Worm (Caenorhabditis elegans) whole organism, young adult: Measurements from ENCODE around the gene pld-1.

ENCODE experiments used
- B0336.3 ChIP-seq: fragments of 200-800 bp; sonication (Bioruptor generic); IDR thresholded peaks from 2 replicates; pipeline ENCODE4 v1.3.6; 2022; ENCODE audit warnings: missing genetic modification characterization, missing compliant biosample characterization
- D2030.7 ChIP-seq: fragments of 200-800 bp; sonication (Bioruptor generic); IDR thresholded peaks from 2 replicates; pipeline ENCODE4 v1.3.6; 2022; ENCODE audit warnings: missing genetic modification reagents, missing genetic modification characterization, missing compliant biosample characterization
- F33H1.4 ChIP-seq: fragments of 200-800 bp; sonication (Bioruptor generic); IDR thresholded peaks from 2 replicates; pipeline ENCODE4 v1.3.6; 2022; ENCODE audit warnings: missing genetic modification reagents, missing genetic modification characterization, missing compliant biosample characterization
- F52B5.7 ChIP-seq: sonication (generic microtip); optimal IDR thresholded peaks from 2 replicates; lab custom pipeline; 2016; ENCODE audit warnings: mild to moderate bottlenecking, missing genetic modification characterization, missing compliant biosample characterization
- K11D2.4 ChIP-seq: fragments of 200-800 bp; sonication (Bioruptor generic); IDR thresholded peaks from 2 replicates; pipeline ENCODE4 v1.3.6; 2022; ENCODE audit warnings: missing genetic modification reagents, missing genetic modification characterization, missing compliant biosample characterization
- Y53G8AR.9 ChIP-seq: fragments of 200-800 bp; sonication (Bioruptor generic); conservative IDR thresholded peaks from 2 replicates; pipeline ENCODE4 v1.3.6; 2022; ENCODE audit warnings: missing genetic modification reagents, missing genetic modification characterization, missing compliant biosample characterization
- Y67H2A.10 ChIP-seq: fragments of 200-800 bp; sonication (Bioruptor generic); conservative IDR thresholded peaks from 2 replicates; pipeline ENCODE4 v1.3.6; 2022; ENCODE audit warnings: missing genetic modification reagents, missing genetic modification characterization, missing compliant biosample characterization
- akir-1 ChIP-seq: fragments of 200-800 bp; sonication (Bioruptor generic); optimal IDR thresholded peaks from 2 replicates; lab custom pipeline; 2018; ENCODE audit warnings: mild to moderate bottlenecking, missing genetic modification characterization, moderate library complexity, missing compliant biosample characterization
- atf-7 ChIP-seq: sonication (generic microtip); optimal IDR thresholded peaks from 2 replicates; lab custom pipeline; 2017; ENCODE audit warnings: mild to moderate bottlenecking, missing genetic modification characterization, missing compliant biosample characterization
- athp-1 ChIP-seq: sonication (generic microtip); optimal IDR thresholded peaks from 2 replicates; lab custom pipeline; 2017; ENCODE audit warnings: mild to moderate bottlenecking, missing genetic modification characterization, missing compliant biosample characterization
- attf-5 ChIP-seq: fragments of 200-800 bp; sonication (Bioruptor generic); optimal IDR thresholded peaks from 2 replicates; lab custom pipeline; 2018; ENCODE audit warnings: mild to moderate bottlenecking, missing genetic modification characterization, missing compliant biosample characterization
- attf-6 ChIP-seq: fragments of 200-800 bp; sonication (Bioruptor generic); IDR thresholded peaks from 2 replicates; pipeline ENCODE4 v1.3.6; 2022; ENCODE audit warnings: missing genetic modification reagents, missing genetic modification characterization, missing compliant biosample characterization
- bed-2 ChIP-seq: fragments of 200-800 bp; sonication (Bioruptor generic); IDR thresholded peaks from 2 replicates; pipeline ENCODE4 v1.3.6; 2022; ENCODE audit warnings: missing genetic modification reagents, missing genetic modification characterization, missing compliant biosample characterization
- ceh-100 ChIP-seq: fragments of 200-800 bp; sonication (Bioruptor generic); IDR thresholded peaks from 2 replicates; pipeline ENCODE4 v1.3.6; 2022; ENCODE audit warnings: missing genetic modification reagents, missing genetic modification characterization, missing compliant biosample characterization
- dpl-1 ChIP-seq: fragments of 150-350 bp; optimal IDR thresholded peaks from 2 replicates; lab custom pipeline; 2014; ENCODE audit warnings: missing biosample characterization, missing genetic modification reagents, missing genetic modification characterization
- egl-18 ChIP-seq: fragments of 200-800 bp; sonication (Bioruptor generic); IDR thresholded peaks from 2 replicates; pipeline ENCODE4 v1.3.6; 2022; ENCODE audit warnings: missing genetic modification reagents, missing genetic modification characterization, missing compliant biosample characterization
- egl-44 ChIP-seq: fragments of 200-800 bp; sonication (Bioruptor generic); IDR thresholded peaks from 2 replicates; pipeline ENCODE4 v1.3.6; 2022; ENCODE audit warnings: missing genetic modification reagents, missing genetic modification characterization, missing compliant biosample characterization
- ekl-4 ChIP-seq: fragments of 200-800 bp; sonication (Bioruptor generic); IDR thresholded peaks from 2 replicates; pipeline ENCODE4 v1.3.6; 2022; ENCODE audit warnings: missing genetic modification reagents, missing genetic modification characterization, missing compliant biosample characterization
- fkh-3 ChIP-seq: sonication (generic microtip); optimal IDR thresholded peaks from 2 replicates; lab custom pipeline; 2016; ENCODE audit warnings: mild to moderate bottlenecking, missing genetic modification characterization, missing compliant biosample characterization
- hmg-1.2 ChIP-seq: fragments of 200-800 bp; sonication (Bioruptor generic); IDR thresholded peaks from 2 replicates; pipeline ENCODE4 v1.3.6; 2022; ENCODE audit warnings: missing genetic modification reagents, missing genetic modification characterization, missing compliant biosample characterization
- hsf-1 ChIP-seq: fragments of 200-800 bp; sonication (Bioruptor generic); IDR thresholded peaks from 2 replicates; pipeline ENCODE4 v1.3.6; 2022; ENCODE audit warnings: missing genetic modification reagents, missing genetic modification characterization, missing compliant biosample characterization
- lag-1 ChIP-seq: fragments of 200-800 bp; sonication (Bioruptor generic); IDR thresholded peaks from 2 replicates; pipeline ENCODE4 v1.3.6; 2022; ENCODE audit warnings: missing genetic modification reagents, missing genetic modification characterization, missing compliant biosample characterization
- let-526 ChIP-seq: fragments of 200-800 bp; sonication (Bioruptor generic); IDR thresholded peaks from 2 replicates; pipeline ENCODE4 v1.3.6; 2022; ENCODE audit warnings: missing genetic modification reagents, missing genetic modification characterization, missing compliant biosample characterization
- let-607 ChIP-seq, 2 experiments: fragments of 200-800 bp in 1 of 2; sonication (Bioruptor generic) in 1 of 2; sonication (generic microtip) in 1 of 2; optimal IDR thresholded peaks; 2 replicates each; lab custom pipeline; 2016 to 2018; ENCODE audit warnings: mild to moderate bottlenecking in 2 of 2, missing compliant biosample characterization in 2 of 2, missing genetic modification characterization in 2 of 2, moderate library complexity in 2 of 2, missing genotype in 1 of 2
- madf-10 ChIP-seq: sonication (generic microtip); optimal IDR thresholded peaks from 2 replicates; lab custom pipeline; 2016; ENCODE audit warnings: mild to moderate bottlenecking, missing genetic modification characterization, missing compliant biosample characterization
- madf-6 ChIP-seq: fragments of 200-800 bp; sonication (Bioruptor generic); IDR thresholded peaks from 2 replicates; pipeline ENCODE4 v1.3.6; 2022; ENCODE audit warnings: missing genetic modification reagents, missing genetic modification characterization, missing compliant biosample characterization
- mcd-1 ChIP-seq: fragments of 200-800 bp; sonication (Bioruptor generic); IDR thresholded peaks from 2 replicates; pipeline ENCODE4 v1.3.6; 2022; ENCODE audit warnings: missing genetic modification reagents, missing genetic modification characterization, missing compliant biosample characterization
- mel-28 ChIP-seq: sonication (generic microtip); optimal IDR thresholded peaks from 2 replicates; lab custom pipeline; 2016; ENCODE audit warnings: borderline replicate concordance, mild to moderate bottlenecking, missing genetic modification characterization, missing compliant biosample characterization
- nfya-2 ChIP-seq: fragments of 200-800 bp; sonication (Bioruptor generic); IDR thresholded peaks from 2 replicates; pipeline ENCODE4 v1.3.6; 2022; ENCODE audit warnings: missing genetic modification reagents, missing genetic modification characterization, missing compliant biosample characterization
- nfyb-1 ChIP-seq: fragments of 200-800 bp; sonication (Bioruptor generic); IDR thresholded peaks from 2 replicates; pipeline ENCODE4 v1.3.6; 2022; ENCODE audit warnings: missing genetic modification reagents, missing genetic modification characterization, missing compliant biosample characterization
- nhr-120 ChIP-seq: fragments of 200-800 bp; sonication (Bioruptor generic); IDR thresholded peaks from 2 replicates; pipeline ENCODE4 v1.3.6; 2022; ENCODE audit warnings: missing genetic modification characterization, missing compliant biosample characterization
- sdz-38 ChIP-seq: sonication (generic microtip); optimal IDR thresholded peaks from 2 replicates; lab custom pipeline; 2016; ENCODE audit warnings: missing genotype, missing genetic modification characterization, missing compliant biosample characterization
- sea-2 ChIP-seq: fragments of 200-800 bp; sonication (Bioruptor generic); IDR thresholded peaks from 2 replicates; pipeline ENCODE4 v1.3.6; 2022; ENCODE audit warnings: missing genetic modification characterization, missing compliant biosample characterization
- snpc-1.1 ChIP-seq: sonication (generic microtip); optimal IDR thresholded peaks from 2 replicates; lab custom pipeline; 2017; ENCODE audit warnings: missing genetic modification characterization, mild to moderate bottlenecking, missing compliant biosample characterization, antibody characterized with exemption, moderate library complexity, missing genotype, missing genetic modification reagents; ENCODE audit not compliant: insufficient read depth
- somi-1 ChIP-seq: fragments of 200-800 bp; sonication (Bioruptor generic); optimal IDR thresholded peaks from 2 replicates; lab custom pipeline; 2018; ENCODE audit warnings: mild to moderate bottlenecking, missing genetic modification characterization, missing compliant biosample characterization
- tbx-9 ChIP-seq: sonication (generic microtip); optimal IDR thresholded peaks from 2 replicates; lab custom pipeline; 2016; ENCODE audit warnings: borderline replicate concordance, missing genetic modification characterization, inconsistent platforms, missing compliant biosample characterization
- unc-62 ChIP-seq: fragments of 150-350 bp; optimal IDR thresholded peaks from 2 replicates; lab custom pipeline; 2014; ENCODE audit warnings: missing biosample characterization, missing genetic modification reagents, missing genetic modification characterization
- xnd-1 ChIP-seq: sonication (generic microtip); optimal IDR thresholded peaks from 2 replicates; lab custom pipeline; 2016; ENCODE audit warnings: missing genotype, missing genetic modification reagents, missing genetic modification characterization, missing compliant biosample characterization
- zim-3 ChIP-seq: sonication (generic microtip); optimal IDR thresholded peaks from 2 replicates; lab custom pipeline; 2017; ENCODE audit warnings: mild to moderate bottlenecking, missing genetic modification characterization, moderate library complexity, missing compliant biosample characterization
- ztf-18 ChIP-seq: sonication (generic microtip); optimal IDR thresholded peaks from 2 replicates; lab custom pipeline; 2016; ENCODE audit warnings: missing genotype, mild to moderate bottlenecking, missing genetic modification characterization, missing compliant biosample characterization
- ztf-28 ChIP-seq: fragments of 200-800 bp; sonication (Bioruptor generic); IDR thresholded peaks from 2 replicates; pipeline ENCODE4 v1.3.6; 2022; ENCODE audit warnings: missing genetic modification reagents, missing genetic modification characterization, missing compliant biosample characterization
- ztf-6 ChIP-seq: fragments of 200-800 bp; sonication (Bioruptor generic); IDR thresholded peaks from 2 replicates; pipeline ENCODE4 v1.3.6; 2022; ENCODE audit warnings: missing genetic modification reagents, missing genetic modification characterization, missing compliant biosample characterization

Gene pld-1

DNA sequence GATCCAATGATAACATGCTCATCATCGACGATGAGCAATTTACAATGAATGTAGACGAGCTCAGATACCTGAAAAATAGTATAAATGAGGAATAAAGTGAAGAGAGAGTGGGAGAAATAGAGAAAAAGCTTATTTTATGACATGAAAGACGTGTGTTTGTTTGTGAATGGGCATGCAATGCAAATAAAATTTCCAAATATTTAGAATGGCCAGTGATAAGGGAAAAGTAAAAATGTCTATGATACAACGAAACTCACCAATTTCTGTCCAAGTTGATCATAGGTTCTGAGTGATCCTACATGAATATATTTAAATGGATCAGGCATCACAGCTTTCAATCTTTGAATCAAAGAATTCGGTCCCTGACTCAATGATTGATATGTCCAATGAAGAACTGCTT is 5.3 kb downstream of the pld-1 start:
- TF ChIP-seq sea-2 (GFP tag; lab: Robert Waterston, UW) (no peak), bed-2 (GFP tag; lab: Robert Waterston, UW) (no peak), athp-1 (tag; lab: Kevin White, UChicago) (no peak), somi-1 (GFP tag; lab: Kevin White, UChicago) (no peak), attf-6 (GFP tag; lab: Robert Waterston, UW) (no peak), ztf-6 (GFP tag; lab: Robert Waterston, UW) (no peak), F52B5.7 (tag; lab: Kevin White, UChicago) (no peak), ztf-18 (tag; lab: Kevin White, UChicago) (no peak), D2030.7 (no peak), nfya-2 (GFP tag; lab: Robert Waterston, UW) (no peak)

DNA sequence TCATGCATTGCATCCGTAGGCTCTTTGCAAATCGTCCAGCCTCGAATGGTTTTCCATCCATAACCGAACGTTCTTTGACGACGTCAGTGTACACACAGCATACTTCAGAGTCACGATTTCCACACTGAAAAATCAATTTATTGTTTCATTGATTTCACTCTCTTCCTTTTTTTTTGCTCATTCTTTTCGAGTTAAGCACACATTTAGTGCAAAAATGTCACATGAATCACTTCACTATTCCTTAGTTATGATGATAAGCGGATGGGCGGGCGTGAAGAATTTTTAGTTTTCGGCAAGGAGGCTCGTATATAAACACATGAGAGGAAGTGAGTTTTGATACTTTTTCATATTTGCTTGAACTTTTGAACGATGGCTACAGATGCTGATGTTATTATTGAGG is 6.0 kb downstream of the pld-1 start, which contains the start of gene txt-9:
Gene txt-9, plus strand, starts transcription at position 336 of the 400 bp plus-strand sequence.
- TF ChIP-seq F33H1.4 (GFP tag; lab: Robert Waterston, UW) (no peak), let-607 (tag; optimal IDR thresholded peaks at IDR 0.05; lab: Kevin White, UChicago) (no peak), attf-6 (GFP tag; lab: Robert Waterston, UW) (no peak), lag-1 (GFP tag; lab: Robert Waterston, UW) (no peak), mel-28 (tag; lab: Kevin White, UChicago) (no peak), sdz-38 (no peak), madf-6 (GFP tag; lab: Robert Waterston, UW) (no peak), nfyb-1 (GFP tag; lab: Robert Waterston, UW) (no peak), egl-18 (GFP tag; lab: Robert Waterston, UW) (no peak), madf-10 (no peak), hsf-1 (GFP tag; lab: Robert Waterston, UW) (no peak), K11D2.4 (GFP tag; lab: Robert Waterston, UW) (no peak), ztf-18 (tag; lab: Kevin White, UChicago) (no peak), ztf-28 (GFP tag; lab: Robert Waterston, UW) (no peak)

DNA sequence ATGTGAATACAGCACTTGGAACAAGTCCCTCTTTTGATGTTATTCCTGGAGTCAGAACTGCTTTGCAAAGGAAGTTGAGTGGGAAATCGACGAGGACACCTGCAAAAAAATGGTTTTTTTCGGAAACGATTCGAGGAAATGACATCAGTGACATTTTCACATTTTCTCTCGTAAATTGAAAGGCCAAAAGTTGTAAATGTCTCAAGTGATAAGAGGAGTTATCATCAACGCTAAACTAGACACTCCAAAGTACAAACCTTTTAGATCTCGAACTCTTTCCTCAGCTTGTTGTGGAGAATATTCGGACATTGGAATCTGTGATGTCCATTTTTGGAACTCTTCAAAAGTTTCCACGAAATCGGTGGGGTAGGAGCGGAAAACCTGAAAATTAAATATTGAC is 7.3 kb downstream of the pld-1 start:
- TF ChIP-seq mcd-1 (GFP tag; lab: Robert Waterston, UW) (no peak), nhr-120 (GFP tag; lab: Robert Waterston, UW) (no peak), snpc-1.1 (tag; lab: Kevin White, UChicago) (no peak), hmg-1.2 (GFP tag; lab: Robert Waterston, UW) (no peak), let-526 (GFP tag; lab: Robert Waterston, UW) (no peak), egl-44 (GFP tag; lab: Robert Waterston, UW) (no peak), B0336.3 (GFP tag; lab: Robert Waterston, UW) (no peak), ekl-4 (GFP tag; lab: Robert Waterston, UW) (no peak), Y53G8AR.9 (GFP tag; lab: Robert Waterston, UW) (no peak)

ce11 chrII:5083341-5083740 is 8.1 kb downstream of the pld-1 start, which contains the start of gene C04G6.4:
Gene C04G6.4 (minus strand): TSS chrII:5083441.
- TF ChIP-seq dpl-1 (GFP tag; lab: Kevin White, UChicago) (no peak), fkh-3 (tag; lab: Kevin White, UChicago) (no peak), unc-62 (GFP tag; lab: Kevin White, UChicago) (no peak), akir-1 (GFP tag; lab: Kevin White, UChicago) (no peak), zim-3 (tag; lab: Kevin White, UChicago) (no peak), nfyb-1 (GFP tag; lab: Robert Waterston, UW) (no peak), attf-6 (GFP tag; lab: Robert Waterston, UW) (no peak), atf-7 (tag; lab: Kevin White, UChicago) (no peak), mcd-1 (GFP tag; lab: Robert Waterston, UW) (no peak), lag-1 (GFP tag; lab: Robert Waterston, UW) (no peak), nhr-120 (GFP tag; lab: Robert Waterston, UW) (no peak), Y67H2A.10 (GFP tag; lab: Robert Waterston, UW) (no peak), tbx-9 (tag; lab: Kevin White, UChicago) (no peak), ceh-100 (GFP tag; lab: Robert Waterston, UW) (no peak), mel-28 (tag; lab: Kevin White, UChicago) (no peak), xnd-1 (tag; lab: Kevin White, UChicago) (no peak), attf-5 (no peak), let-607 (tag; optimal IDR thresholded peaks at IDR 0.05; lab: Kevin White, UChicago) (no peak)
